Worm (Caenorhabditis elegans): Measurements from ENCODE around the gene cyp-29A2.

Gene cyp-29A2

DNA sequence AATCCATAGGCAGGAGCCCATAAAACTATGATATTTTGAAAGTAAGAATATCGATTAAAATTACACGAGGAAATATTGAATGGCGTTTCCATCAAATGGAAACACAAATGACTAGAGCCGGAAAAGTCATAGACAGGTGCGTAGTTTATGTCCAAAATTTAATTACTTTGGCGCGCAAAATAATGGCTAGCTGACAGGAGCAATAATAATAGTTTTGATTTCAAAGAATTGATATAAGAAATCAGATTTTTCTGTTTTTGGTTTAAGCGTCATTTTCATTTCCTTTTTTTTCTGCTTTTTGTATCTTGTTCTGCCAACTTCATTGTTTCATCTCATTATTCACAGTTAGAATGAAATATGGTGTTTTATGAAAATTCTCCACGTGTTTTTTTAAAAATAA lies 45.6 kb downstream of the cyp-29A2 start, which contains the start of gene F07B10.4:
Gene F07B10.4, minus strand, starts transcription at position 101 of the 400 bp plus-strand sequence.
- TF ChIP-seq let-607 (tag; optimal IDR thresholded peaks at IDR 0.05), result no peak
- no peak for TF ChIP-seq aptf-2 (GFP tag; conservative IDR thresholded peaks at IDR 0.05)
- no peak for TF ChIP-seq C17E4.6 (GFP tag; IDR thresholded peaks at IDR 0.05)
- TF ChIP-seq sptf-2 (GFP tag; optimal IDR thresholded peaks at IDR 0.05), result no peak
- TF ChIP-seq F55B11.4 (tag; optimal IDR thresholded peaks at IDR 0.05; ENCODE audit: borderline replicate concordance, insufficient read depth), result no peak
- no peak for TF ChIP-seq ama-1 (optimal IDR thresholded peaks at IDR 0.05)
- TF ChIP-seq ama-1 (GFP tag; optimal IDR thresholded peaks at IDR 0.05), result no peak
- no peak for TF ChIP-seq Y79H2A.3 (GFP tag; conservative IDR thresholded peaks at IDR 0.05)
- no peak for TF ChIP-seq F49E8.2 (tag; optimal IDR thresholded peaks at IDR 0.05; ENCODE audit: insufficient read depth)
- TF ChIP-seq D2030.7 (GFP tag; IDR thresholded peaks at IDR 0.05), result no peak
- no peak for TF ChIP-seq xnd-1 (tag; optimal IDR thresholded peaks at IDR 0.05)
- TF ChIP-seq somi-1 (GFP tag; optimal IDR thresholded peaks at IDR 0.05), result no peak
- no peak for TF ChIP-seq cebp-1 (GFP tag; IDR thresholded peaks at IDR 0.05)
- TF ChIP-seq cebp-1 (tag; optimal IDR thresholded peaks at IDR 0.05), result no peak
- TF ChIP-seq ztf-22 (GFP tag; optimal IDR thresholded peaks at IDR 0.05), result no peak
- TF ChIP-seq pbrm-1 (GFP tag; IDR thresholded peaks at IDR 0.05), result no peak
- no peak for TF ChIP-seq madf-10 (tag; optimal IDR thresholded peaks at IDR 0.05)
- TF ChIP-seq hmg-1.2 (GFP tag; IDR thresholded peaks at IDR 0.05), result no peak
- TF ChIP-seq Y95B8A.8 (GFP tag; IDR thresholded peaks at IDR 0.05), result no peak

DNA sequence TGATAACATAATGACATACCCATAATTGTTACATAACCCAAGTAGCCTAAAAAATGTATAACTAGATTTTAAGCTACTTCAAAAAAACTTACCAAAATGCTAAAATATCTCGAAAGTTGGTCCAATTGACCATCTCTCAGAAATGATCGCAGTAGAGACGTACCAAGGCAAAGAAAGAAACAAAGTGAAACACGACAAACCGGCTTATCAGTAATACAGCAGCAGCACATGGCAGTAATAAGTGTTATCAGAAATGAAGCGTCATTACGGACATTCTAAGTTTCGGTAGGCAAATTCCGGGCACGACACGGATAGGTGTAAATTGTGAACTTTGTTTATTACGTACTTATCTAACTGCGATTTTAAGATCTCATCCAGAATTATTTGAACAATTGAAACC lies 48.1 kb downstream of the cyp-29A2 start, which contains the start of gene cln-3.1:
Gene cln-3.1, minus strand, starts transcription at position 171 of the 400 bp plus-strand sequence.
- TF ChIP-seq nhr-80 (tag; optimal IDR thresholded peaks at IDR 0.05), result peak; percentile 61
- no peak for TF ChIP-seq Y95B8A.8 (GFP tag; IDR thresholded peaks at IDR 0.05)
- no peak for TF ChIP-seq tbp1 (GFP tag; optimal IDR thresholded peaks at IDR 0.05)

- no peak for TF ChIP-seq lin-54 (GFP tag; optimal IDR thresholded peaks at IDR 0.05)
- TF ChIP-seq madf-3 (GFP tag; IDR thresholded peaks at IDR 0.05), result no peak
- no peak for TF ChIP-seq efl-1 (GFP tag; optimal IDR thresholded peaks at IDR 0.05)
- no peak for TF ChIP-seq Y56A3A.18 (GFP tag; IDR thresholded peaks at IDR 0.05)
- TF ChIP-seq ZK185.1 (tag; optimal IDR thresholded peaks at IDR 0.05; ENCODE audit: poor library complexity, severe bottlenecking), result no peak
- no peak for TF ChIP-seq tlf-1 (GFP tag; optimal IDR thresholded peaks at IDR 0.05)
- no peak for TF ChIP-seq let-526 (GFP tag; IDR thresholded peaks at IDR 0.05)
- no peak for TF ChIP-seq pha-4 (tag; optimal IDR thresholded peaks at IDR 0.05)
- no peak for TF ChIP-seq sea-2 (GFP tag; IDR thresholded peaks at IDR 0.05)
- TF ChIP-seq F49E8.2 (tag; optimal IDR thresholded peaks at IDR 0.05; ENCODE audit: insufficient read depth), result no peak
- TF ChIP-seq pbrm-1 (GFP tag; IDR thresholded peaks at IDR 0.05), result no peak
- TF ChIP-seq mcd-1 (GFP tag; IDR thresholded peaks at IDR 0.05), result no peak
Measured at ce11 chrV:11266681-11267080, 49.3 kb downstream of the cyp-29A2 start, which contains the start of gene str-116. Gene str-116 (plus strand): TSS chrV:11266981.

DNA sequence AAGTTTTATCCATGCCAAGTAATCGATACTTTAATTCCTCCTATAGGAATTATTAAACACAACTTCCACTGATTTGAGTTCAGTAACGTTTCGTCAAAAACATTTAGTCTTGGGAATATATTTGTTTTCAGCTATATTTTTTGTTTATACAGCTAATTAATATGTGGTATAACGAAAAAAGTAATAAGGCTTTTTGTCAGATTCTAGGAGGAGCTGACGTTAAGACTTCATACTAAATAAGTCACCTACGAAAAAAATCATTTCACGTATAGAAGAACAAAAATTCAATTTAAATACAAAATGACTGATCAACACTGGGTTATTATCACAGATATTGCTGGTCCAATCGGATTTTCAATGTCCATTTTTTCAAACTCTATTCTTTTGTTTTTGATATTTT lies 51.4 kb downstream of the cyp-29A2 start, which contains the start of gene str-115:
Gene str-115, plus strand, starts transcription at position 301 of the 400 bp plus-strand sequence.
- no peak for TF ChIP-seq rpc-1 (optimal IDR thresholded peaks at IDR 0.05)
- no peak for TF ChIP-seq rpc-1 (tag; optimal IDR thresholded peaks at IDR 0.05)
- TF ChIP-seq dpff-1 (tag; optimal IDR thresholded peaks at IDR 0.05), result no peak
- TF ChIP-seq egl-44 (GFP tag; IDR thresholded peaks at IDR 0.05), result no peak
- no peak for TF ChIP-seq rec-8 (tag; optimal IDR thresholded peaks at IDR 0.05)
- TF ChIP-seq snpc-4 (GFP tag; optimal IDR thresholded peaks at IDR 0.05), result no peak
- no peak for TF ChIP-seq snpc-4 (tag; optimal IDR thresholded peaks at IDR 0.05)
- no peak for TF ChIP-seq snpc-3.4 (tag; optimal IDR thresholded peaks at IDR 0.05)
- TF ChIP-seq lsy-27 (tag; optimal IDR thresholded peaks at IDR 0.05; ENCODE audit: borderline replicate concordance, insufficient read depth), result no peak
- no peak for TF ChIP-seq hlh-12 (tag; optimal IDR thresholded peaks at IDR 0.05)
- TF ChIP-seq attf-3 (GFP tag; conservative IDR thresholded peaks at IDR 0.05), result no peak
- no peak for TF ChIP-seq Y53F4B.3 (GFP tag; IDR thresholded peaks at IDR 0.05)
- TF ChIP-seq madf-6 (GFP tag; IDR thresholded peaks at IDR 0.05), result no peak
- no peak for TF ChIP-seq snpc-1.1 (tag; optimal IDR thresholded peaks at IDR 0.05; ENCODE audit: insufficient read depth)
